Fruit fly (Drosophila melanogaster): Measurements from ENCODE around the gene RpS3.

RpS3 gene

dm6 chr3R:23398979-23399378, 40.4 kb downstream of the RpS3 start:
- no peak for TF ChIP-seq h (GFP tag; optimal IDR thresholded peaks at IDR 0.05)
- no peak for TF ChIP-seq CrebA (GFP tag; optimal IDR thresholded peaks at IDR 0.05; ENCODE audit: borderline replicate concordance)
- no peak for TF ChIP-seq Sp1 (GFP tag; optimal IDR thresholded peaks at IDR 0.05)
- TF ChIP-seq HLH106 (tag; optimal IDR thresholded peaks at IDR 0.05): no peak
- TF ChIP-seq brk (GFP tag; optimal IDR thresholded peaks at IDR 0.05): no peak
- TF ChIP-seq usp (GFP tag; optimal IDR thresholded peaks at IDR 0.05): no peak
- no peak for TF ChIP-seq Abd-B (GFP tag; optimal IDR thresholded peaks at IDR 0.05)
- no peak for TF ChIP-seq Dif (GFP tag; optimal IDR thresholded peaks at IDR 0.05; ENCODE audit: partially characterized antibody)
- TF ChIP-seq lola (GFP tag; optimal IDR thresholded peaks at IDR 0.05): no peak

- no peak for TF ChIP-seq sage (GFP tag; optimal IDR thresholded peaks at IDR 0.05)
- TF ChIP-seq lola (GFP tag; optimal IDR thresholded peaks at IDR 0.05): no peak
- TF ChIP-seq fru (GFP tag; optimal IDR thresholded peaks at IDR 0.05): no peak
- no peak for TF ChIP-seq Vsx2 (GFP tag; optimal IDR thresholded peaks at IDR 0.05; ENCODE audit: partially characterized antibody)
- no peak for TF ChIP-seq CG9705 (GFP tag; optimal IDR thresholded peaks at IDR 0.05)
- TF ChIP-seq Rel (GFP tag; optimal IDR thresholded peaks at IDR 0.05): no peak
- no peak for TF ChIP-seq Rel (tag; optimal IDR thresholded peaks at IDR 0.05)
- no peak for TF ChIP-seq CG32264 (GFP tag; optimal IDR thresholded peaks at IDR 0.05)
- TF ChIP-seq Hr83 (GFP tag; optimal IDR thresholded peaks at IDR 0.05; ENCODE audit: poor library complexity, severe bottlenecking): no peak
- no peak for TF ChIP-seq Jra (GFP tag; optimal IDR thresholded peaks at IDR 0.05)
- no peak for TF ChIP-seq br (GFP tag; optimal IDR thresholded peaks at IDR 0.05)
- no peak for TF ChIP-seq jim (GFP tag; optimal IDR thresholded peaks at IDR 0.05)
- no peak for TF ChIP-seq rgr (GFP tag; optimal IDR thresholded peaks at IDR 0.05)
- TF ChIP-seq Sp1 (GFP tag; optimal IDR thresholded peaks at IDR 0.05): no peak
- no peak for TF ChIP-seq Myc (optimal IDR thresholded peaks at IDR 0.05)
- no peak for TF ChIP-seq tai (GFP tag; optimal IDR thresholded peaks at IDR 0.05)
- no peak for TF ChIP-seq CrebA (GFP tag; optimal IDR thresholded peaks at IDR 0.05; ENCODE audit: borderline replicate concordance)
These were observed 41.1 kb downstream of the RpS3 start for dm6 chr3R:23399679-23400078.

dm6 chr3R:23401519-23401918, 42.9 kb downstream of the RpS3 start:
- TF ChIP-seq Myc (optimal IDR thresholded peaks at IDR 0.05) (no peak), brk (GFP tag; optimal IDR thresholded peaks at IDR 0.05) (no peak), ey (GFP tag; optimal IDR thresholded peaks at IDR 0.05) (no peak), dl (GFP tag; optimal IDR thresholded peaks at IDR 0.05; ENCODE audit: insufficient read depth in 1 of 2, partially characterized antibody in 2 of 2) (no peak), CG32264 (GFP tag; optimal IDR thresholded peaks at IDR 0.05) (no peak), pan (optimal IDR thresholded peaks at IDR 0.05) (no peak), usp (GFP tag; optimal IDR thresholded peaks at IDR 0.05) (no peak), Hr78 (GFP tag; optimal IDR thresholded peaks at IDR 0.05) (no peak), dmrt93B (GFP tag; optimal IDR thresholded peaks at IDR 0.05) (no peak), Mio (GFP tag; optimal IDR thresholded peaks at IDR 0.05) (no peak), sv (GFP tag; optimal IDR thresholded peaks at IDR 0.05) (no peak)

dm6 chr3R:23402508-23402907, 43.9 kb downstream of the RpS3 start, which contains the start of gene Ir94d:
Gene Ir94d (plus strand): TSS chr3R:23402808.
- no peak for TF ChIP-seq rgr (GFP tag; optimal IDR thresholded peaks at IDR 0.05)
- TF ChIP-seq Hnf4 (GFP tag; optimal IDR thresholded peaks at IDR 0.05): no peak
- no peak for TF ChIP-seq Sp1 (GFP tag; optimal IDR thresholded peaks at IDR 0.05)

- no peak for TF ChIP-seq ey (GFP tag; optimal IDR thresholded peaks at IDR 0.05)
- TF ChIP-seq br (GFP tag; optimal IDR thresholded peaks at IDR 0.05): no peak
- no peak for TF ChIP-seq Rel (GFP tag; optimal IDR thresholded peaks at IDR 0.05)
- no peak for TF ChIP-seq Rel (tag; optimal IDR thresholded peaks at IDR 0.05)
These were observed 45.0 kb downstream of the RpS3 start, which contains the start of gene CG17380 for dm6 chr3R:23403628-23404027. Gene CG17380 (minus strand): TSS chr3R:23403728.

dm6 chr3R:23405209-23405608, 46.6 kb downstream of the RpS3 start, which contains the start of gene Ir94e:
Gene Ir94e (plus strand): TSS chr3R:23405509.
- TF ChIP-seq brk (GFP tag; optimal IDR thresholded peaks at IDR 0.05): no peak
- no peak for TF ChIP-seq dsf (GFP tag; optimal IDR thresholded peaks at IDR 0.05; ENCODE audit: borderline replicate concordance)
- no peak for TF ChIP-seq Hr78 (GFP tag; optimal IDR thresholded peaks at IDR 0.05)
- TF ChIP-seq ey (GFP tag; optimal IDR thresholded peaks at IDR 0.05): no peak
- no peak for TF ChIP-seq foxo (GFP tag; optimal IDR thresholded peaks at IDR 0.05)
- no peak for TF ChIP-seq OdsH (GFP tag; optimal IDR thresholded peaks at IDR 0.05)
- no peak for TF ChIP-seq h (GFP tag; optimal IDR thresholded peaks at IDR 0.05)
- no peak for TF ChIP-seq lola (GFP tag; optimal IDR thresholded peaks at IDR 0.05)
- no peak for TF ChIP-seq Vsx2 (GFP tag; optimal IDR thresholded peaks at IDR 0.05; ENCODE audit: partially characterized antibody)
- no peak for TF ChIP-seq Hr83 (GFP tag; optimal IDR thresholded peaks at IDR 0.05; ENCODE audit: poor library complexity, severe bottlenecking)
- no peak for TF ChIP-seq GATAd (GFP tag; optimal IDR thresholded peaks at IDR 0.05)
- no peak for TF ChIP-seq CG32264 (GFP tag; optimal IDR thresholded peaks at IDR 0.05)
- TF ChIP-seq dl (GFP tag; optimal IDR thresholded peaks at IDR 0.05; ENCODE audit: insufficient read depth in 1 of 2, partially characterized antibody in 2 of 2): no peak
- TF ChIP-seq br (GFP tag; optimal IDR thresholded peaks at IDR 0.05): no peak
- TF ChIP-seq psq (GFP tag; optimal IDR thresholded peaks at IDR 0.05): no peak
- no peak for TF ChIP-seq Abd-B (GFP tag; optimal IDR thresholded peaks at IDR 0.05)

All from whole organism, wandering third instar larva.